Worm (Caenorhabditis elegans) whole organism, L4/young adult: Measurements from ENCODE around the gene exc-1.

Experiments used
- W03F9.2 ChIP-seq: fragments of 150-350 bp; optimal IDR thresholded peaks from 2 replicates; lab custom pipeline; 2014; ENCODE audit warnings: missing biosample characterization, missing genetic modification characterization
- dao-5 ChIP-seq: sonication (generic microtip); optimal IDR thresholded peaks from 2 replicates; lab custom pipeline; 2016; ENCODE audit warnings: missing genotype, missing genetic modification characterization, moderate library complexity, missing compliant biosample characterization
- him-1 ChIP-seq: sonication (generic microtip); optimal IDR thresholded peaks from 2 replicates; lab custom pipeline; 2016; ENCODE audit warnings: missing genotype, missing genetic modification reagents, missing genetic modification characterization, missing compliant biosample characterization

DNA sequence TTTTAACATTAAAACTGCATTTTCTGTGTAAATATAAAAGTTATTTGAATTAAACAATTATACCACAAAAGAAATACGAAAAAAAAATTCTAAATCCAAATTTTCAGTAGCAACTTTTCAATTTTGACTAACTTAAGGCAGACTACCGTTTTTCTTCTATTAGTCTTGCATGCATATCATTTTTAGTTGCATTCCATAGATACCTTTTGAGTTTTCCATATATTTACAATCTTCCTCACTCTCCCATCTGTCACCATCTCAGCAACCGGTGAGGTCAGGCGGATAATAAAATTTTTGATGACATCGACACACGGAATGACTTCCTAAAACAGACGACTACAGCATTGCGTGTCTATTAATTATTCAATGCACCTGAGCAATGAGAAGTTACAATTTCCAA is 1.5 kb upstream of the exc-1 start, which contains the start of gene gcy-36:
- TF ChIP-seq dao-5 (tag; lab: Kevin White, UChicago) (no peak), him-1 (no peak), W03F9.2 (tag; lab: Kevin White, UChicago) (no peak)
